Worm (Caenorhabditis elegans): ENCODE measurements around the gene ZK809.9.
A peak's percentile ranks its signal among the peaks of the same experiment; 100 is the strongest.

Gene ZK809.9

DNA sequence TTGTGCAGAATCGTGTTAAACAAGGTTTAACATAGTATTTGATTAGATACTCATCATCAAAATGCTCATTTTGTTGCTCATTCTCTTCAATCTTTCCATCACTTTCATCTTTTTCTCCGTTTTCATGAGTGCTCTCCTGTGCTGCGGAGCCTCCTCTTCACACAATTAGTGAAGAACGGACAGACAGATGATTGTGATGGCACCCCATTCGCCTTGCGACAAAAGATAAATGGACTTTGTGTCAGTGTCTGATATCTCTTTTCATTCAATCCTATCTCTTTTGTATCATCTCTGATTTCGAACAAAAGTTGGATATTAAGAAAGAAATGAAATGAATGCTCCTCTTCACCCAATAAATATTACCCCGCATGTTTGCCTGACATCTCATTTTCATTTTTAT, 45.2 kb downstream of the ZK809.9 start:
- TF ChIP-seq ama-1 (optimal IDR thresholded peaks at IDR 0.05) (no peak), ets-7 (tag; optimal IDR thresholded peaks at IDR 0.05) (no peak), F13C5.2 (tag; optimal IDR thresholded peaks at IDR 0.05) (no peak), ceh-13 (GFP tag; optimal IDR thresholded peaks at IDR 0.05) (no peak), hmg-4 (GFP tag; optimal IDR thresholded peaks at IDR 0.05) (no peak), tbx-11 (GFP tag; IDR thresholded peaks at IDR 0.05) (no peak), tbx-37 (GFP tag; conservative IDR thresholded peaks at IDR 0.05) (no peak), B0310.2 (tag; optimal IDR thresholded peaks at IDR 0.05) (no peak), tra-4 (tag; optimal IDR thresholded peaks at IDR 0.05) (no peak), hmbx-1 (tag; optimal IDR thresholded peaks at IDR 0.05) (no peak)

DNA sequence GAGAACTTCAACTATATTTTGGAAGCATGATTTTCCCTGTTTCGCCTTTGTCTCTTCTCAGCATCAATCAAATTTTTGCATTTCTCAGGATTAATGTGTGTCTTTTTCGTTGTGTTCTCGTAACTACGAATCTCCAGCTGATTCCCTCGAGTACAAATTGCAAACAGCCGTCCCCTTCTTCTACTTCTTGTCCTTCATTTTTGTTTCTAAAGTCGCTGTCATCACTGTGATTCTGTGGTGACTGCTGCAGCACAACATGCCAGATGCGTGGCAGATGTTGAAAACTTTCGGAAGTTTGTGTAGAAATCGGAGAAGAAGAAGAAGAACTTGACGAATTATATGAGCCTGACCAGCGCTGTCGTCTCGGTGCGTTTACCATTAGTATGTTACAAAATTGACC, 48.2 kb downstream of the ZK809.9 start:
- TF ChIP-seq hnd-1 (tag; optimal IDR thresholded peaks at IDR 0.05) (no peak), sea-1 (GFP tag; conservative IDR thresholded peaks at IDR 0.05) (no peak), ets-7 (tag; optimal IDR thresholded peaks at IDR 0.05) (no peak), hmbx-1 (tag; optimal IDR thresholded peaks at IDR 0.05) (no peak), F13C5.2 (tag; optimal IDR thresholded peaks at IDR 0.05) (no peak), flt-1 (GFP tag; IDR thresholded peaks at IDR 0.05) (no peak), tbx-37 (GFP tag; conservative IDR thresholded peaks at IDR 0.05) (no peak)

- TF ChIP-seq ama-1 (optimal IDR thresholded peaks at IDR 0.05): no peak
- TF ChIP-seq ceh-36 (tag; optimal IDR thresholded peaks at IDR 0.05): no peak
- TF ChIP-seq aly-1 (tag; optimal IDR thresholded peaks at IDR 0.05): no peak
- no peak for TF ChIP-seq flt-1 (GFP tag; IDR thresholded peaks at IDR 0.05)
- TF ChIP-seq hmbx-1 (tag; optimal IDR thresholded peaks at IDR 0.05): no peak
- no peak for TF ChIP-seq F13C5.2 (tag; optimal IDR thresholded peaks at IDR 0.05)
Observed at ce11 chrIV:11714739-11715138, 49.6 kb downstream of the ZK809.9 start, which contains the start of gene magi-1. Gene magi-1 (plus strand): TSS chrIV:11715039.

- no peak for TF ChIP-seq hmbx-1 (tag; optimal IDR thresholded peaks at IDR 0.05)
- TF ChIP-seq scrt-1 (GFP tag; IDR thresholded peaks at IDR 0.05): no peak
- TF ChIP-seq tbx-11 (GFP tag; IDR thresholded peaks at IDR 0.05): no peak
- TF ChIP-seq hnd-1 (tag; optimal IDR thresholded peaks at IDR 0.05): no peak
- TF ChIP-seq pes-1 (GFP tag; IDR thresholded peaks at IDR 0.05): no peak
Observed at ce11 chrIV:11716414-11716813, 51.3 kb downstream of the ZK809.9 start.

ce11 chrIV:11717094-11717876, 52.2 kb downstream of the ZK809.9 start:
- TF ChIP-seq hmbx-1 (tag; optimal IDR thresholded peaks at IDR 0.05) (no peak), hmg-4 (GFP tag; optimal IDR thresholded peaks at IDR 0.05) (peak; percentile 13), flt-1 (GFP tag; IDR thresholded peaks at IDR 0.05) (no peak), aly-1 (tag; optimal IDR thresholded peaks at IDR 0.05) (peak; percentile 52), ceh-36 (tag; optimal IDR thresholded peaks at IDR 0.05) (no peak), pes-1 (GFP tag; IDR thresholded peaks at IDR 0.05) (no peak), ceh-13 (GFP tag; optimal IDR thresholded peaks at IDR 0.05) (no peak), ets-7 (tag; optimal IDR thresholded peaks at IDR 0.05) (peak; percentile 31), B0310.2 (tag; optimal IDR thresholded peaks at IDR 0.05) (peak; percentile 82)
